Fruit fly (Drosophila melanogaster) whole organism, embryonic: Measurements from ENCODE around the gene BtbVII.

Experiments
- Atf-2 ChIP-seq: fragments of 200-800 bp; sonication (Bioruptor generic); optimal IDR thresholded peaks from 2 replicates; lab custom pipeline; 2016; ENCODE audit warnings: missing biosample characterization, missing genetic modification characterization
- C15 ChIP-seq: fragments of 200-800 bp; sonication (Bioruptor generic); IDR thresholded peaks from 3 replicates; pipeline ENCODE4 v1.3.6; 2022; ENCODE audit warnings: missing biosample characterization, missing genetic modification characterization
- CG1024 ChIP-seq: fragments of 200-800 bp; sonication (Bioruptor generic); IDR thresholded peaks from 2 replicates; pipeline ENCODE4 v1.3.6; 2022; ENCODE audit warnings: missing biosample characterization, missing genetic modification characterization
- CG18476 ChIP-seq: fragments of 200-800 bp; sonication (Bioruptor generic); optimal IDR thresholded peaks from 2 replicates; lab custom pipeline; 2016; ENCODE audit warnings: missing biosample characterization, mild to moderate bottlenecking, missing genetic modification characterization
- CG8478 ChIP-seq: fragments of >200 bp; optimal IDR thresholded peaks from 2 replicates; lab custom pipeline; 2018
- Ssrp ChIP-seq: fragments of 200-800 bp; sonication (Bioruptor generic); optimal IDR thresholded peaks from 2 replicates; lab custom pipeline; 2018; ENCODE audit warnings: missing biosample characterization, mild to moderate bottlenecking, missing genetic modification characterization, moderate library complexity
- YL-1 ChIP-seq: fragments of 200-800 bp; sonication (Bioruptor generic); optimal IDR thresholded peaks from 3 replicates; lab custom pipeline; 2017; ENCODE audit warnings: missing biosample characterization, mild to moderate bottlenecking, missing genetic modification characterization
- cas ChIP-seq: fragments of 200-800 bp; sonication (Bioruptor generic); IDR thresholded peaks from 2 replicates; pipeline ENCODE4 v1.3.6; 2022; ENCODE audit warnings: missing biosample characterization, missing genetic modification characterization
- chn ChIP-seq: fragments of 200-800 bp; sonication (Bioruptor generic); optimal IDR thresholded peaks from 2 replicates; lab custom pipeline; 2016; ENCODE audit warnings: missing biosample characterization, missing genetic modification characterization
- luna ChIP-seq: fragments of 200-800 bp; sonication (Bioruptor generic); optimal IDR thresholded peaks from 2 replicates; lab custom pipeline; 2016; ENCODE audit warnings: missing biosample characterization, missing genetic modification characterization
- nerfin-2 ChIP-seq: fragments of 200-800 bp; sonication (Bioruptor generic); IDR thresholded peaks from 2 replicates; pipeline ENCODE4 v1.3.6; 2022; ENCODE audit warnings: missing biosample characterization, missing genetic modification characterization; ENCODE audit not compliant: partially characterized antibody
- tup ChIP-seq: fragments of 200-800 bp; sonication (Bioruptor generic); optimal IDR thresholded peaks from 2 replicates; lab custom pipeline; 2016; ENCODE audit warnings: missing biosample characterization, mild to moderate bottlenecking, missing genetic modification characterization, moderate library complexity

DNA sequence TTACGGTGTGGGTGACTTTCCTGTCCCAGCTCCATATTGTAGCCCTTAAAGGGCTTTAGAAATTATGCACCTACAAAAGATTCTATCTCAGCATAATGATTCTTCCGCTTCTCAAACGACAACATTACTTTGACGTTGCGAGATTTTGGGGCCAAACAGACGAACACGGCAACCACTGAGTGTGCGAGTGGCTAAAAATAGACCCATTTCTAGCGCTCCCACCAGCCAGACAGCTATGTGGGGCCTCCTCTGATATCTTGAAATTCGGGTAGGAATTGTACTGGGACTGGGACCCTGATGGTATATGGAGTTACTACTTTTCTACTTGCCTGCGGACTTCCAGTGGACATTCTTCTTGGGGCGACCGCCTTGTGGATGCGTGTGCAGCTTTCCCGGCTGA is 29.4 kb downstream of the BtbVII start:
- TF ChIP-seq tup (GFP tag; lab: Kevin White, UChicago) (no peak), CG1024 (no peak), CG8478 (lab: Kevin White, UChicago) (no peak), luna (GFP tag; lab: Kevin White, UChicago) (no peak), nerfin-2 (GFP tag; lab: Robert Waterston, UW) (no peak), Ssrp (tag; lab: Kevin White, UChicago) (no peak), cas (GFP tag; lab: Robert Waterston, UW) (no peak), C15 (no peak), chn (GFP tag; lab: Kevin White, UChicago) (no peak), CG18476 (GFP tag; lab: Kevin White, UChicago) (no peak), YL-1 (GFP tag; lab: Kevin White, UChicago) (no peak), Atf-2 (GFP tag; lab: Kevin White, UChicago) (no peak)
